Fruit fly (Drosophila melanogaster): ENCODE data around the gene scny.

dm6 chr3L:5731639-5732038 is 37.2 kb upstream of the scny start:
- TF ChIP-seq CG13204 (GFP tag; optimal IDR thresholded peaks at IDR 0.05) (no peak), CG8159 (tag; optimal IDR thresholded peaks at IDR 0.05) (no peak), EcR (GFP tag; optimal IDR thresholded peaks at IDR 0.05) (no peak), CG15710 (tag; optimal IDR thresholded peaks at IDR 0.05) (no peak), CG32121 (GFP tag; IDR thresholded peaks at IDR 0.05) (no peak), Snoo (tag; optimal IDR thresholded peaks at IDR 0.05) (no peak), Ets98B (GFP tag; IDR thresholded peaks at IDR 0.05) (no peak), CG8301 (tag; optimal IDR thresholded peaks at IDR 0.05) (no peak), fd96Ca (GFP tag; IDR thresholded peaks at IDR 0.05) (no peak), Pif1B (GFP tag; optimal IDR thresholded peaks at IDR 0.05) (no peak)

Data from whole organism, pupa.